Fruit fly (Drosophila melanogaster) whole organism, prepupa: ENCODE data around the gene CG13659.
A peak's percentile ranks its signal among the peaks of the same experiment; 100 is the strongest.

Source experiments
- Blimp-1 ChIP-seq: fragments of 200-800 bp; sonication (Bioruptor generic); optimal IDR thresholded peaks from 3 replicates; lab custom pipeline; 2017; ENCODE audit warnings: missing biosample characterization, missing genetic modification characterization, mild to moderate bottlenecking, moderate library complexity, missing genetic modification reagents
- CG16779 ChIP-seq: fragments of 200-800 bp; sonication (Bioruptor generic); optimal IDR thresholded peaks from 3 replicates; lab custom pipeline; 2017; ENCODE audit warnings: missing biosample characterization, mild to moderate bottlenecking, missing genetic modification characterization
- CG6792 ChIP-seq: fragments of 200-800 bp; sonication (Bioruptor generic); optimal IDR thresholded peaks from 3 replicates; lab custom pipeline; 2016; ENCODE audit warnings: missing biosample characterization, missing genetic modification characterization
- CG6808 ChIP-seq: fragments of 200-800 bp; sonication (Bioruptor generic); optimal IDR thresholded peaks from 3 replicates; lab custom pipeline; 2017; ENCODE audit warnings: missing biosample characterization, missing genetic modification characterization, mild to moderate bottlenecking, moderate library complexity, missing genetic modification reagents
- CG6854 ChIP-seq: fragments of 200-800 bp; sonication (Bioruptor generic); optimal IDR thresholded peaks from 2 replicates; lab custom pipeline; 2017; ENCODE audit warnings: missing biosample characterization, mild to moderate bottlenecking, missing genetic modification characterization
- Ets96B ChIP-seq: fragments of 200-800 bp; optimal IDR thresholded peaks from 2 replicates; lab custom pipeline; 2019; ENCODE audit warnings: missing biosample characterization, mild to moderate bottlenecking, missing genetic modification characterization, moderate library complexity
- Hr4 ChIP-seq: fragments of 200-800 bp; sonication (Bioruptor generic); optimal IDR thresholded peaks from 3 replicates; lab custom pipeline; 2016; ENCODE audit warnings: missing biosample characterization, missing genetic modification characterization
- Lpt ChIP-seq: fragments of 200-800 bp; sonication (Bioruptor generic); optimal IDR thresholded peaks from 3 replicates; lab custom pipeline; 2016; ENCODE audit warnings: missing biosample characterization, missing genetic modification characterization
- Sox102F ChIP-seq: fragments of 200-800 bp; sonication (Bioruptor generic); optimal IDR thresholded peaks from 2 replicates; lab custom pipeline; 2016; ENCODE audit warnings: missing biosample characterization, mild to moderate bottlenecking, missing genetic modification characterization
- Sox14 ChIP-seq: fragments of 200-800 bp; sonication (Bioruptor generic); optimal IDR thresholded peaks from 3 replicates; lab custom pipeline; 2016; ENCODE audit warnings: missing biosample characterization, missing genetic modification characterization
- dsx ChIP-seq: fragments of 200-800 bp; optimal IDR thresholded peaks from 3 replicates; lab custom pipeline; 2019; ENCODE audit warnings: missing biosample characterization, mild to moderate bottlenecking, missing genetic modification characterization, moderate library complexity; ENCODE audit not compliant: poor library complexity, severe bottlenecking
- net ChIP-seq: fragments of 200-800 bp; sonication (Bioruptor generic); optimal IDR thresholded peaks from 3 replicates; lab custom pipeline; 2016; ENCODE audit warnings: missing biosample characterization, missing genetic modification characterization
- ss ChIP-seq, 2 experiments: fragments of 200-800 bp; sonication (Bioruptor generic); optimal IDR thresholded peaks; 2 replicates in 1 of 2; 3 replicates in 1 of 2; lab custom pipeline; 2017 to 2018; ENCODE audit warnings: mild to moderate bottlenecking in 2 of 2, missing biosample characterization in 2 of 2, missing genetic modification characterization in 2 of 2, moderate library complexity in 1 of 2

- no peak for TF ChIP-seq Hr4 (GFP tag; lab: Kevin White, UChicago)
- TF ChIP-seq Blimp-1 (GFP tag; lab: Kevin White, UChicago): no peak
- TF ChIP-seq CG6854 (GFP tag; lab: Kevin White, UChicago): no peak
- TF ChIP-seq net (GFP tag; lab: Kevin White, UChicago): no peak
- TF ChIP-seq Sox102F (GFP tag; lab: Kevin White, UChicago): peak; percentile 4
- TF ChIP-seq CG6792 (GFP tag; lab: Kevin White, UChicago): no peak
- no peak for TF ChIP-seq ss (GFP tag; optimal IDR thresholded peaks at IDR 0.05; lab: Kevin White, UChicago)
- TF ChIP-seq Sox14: no peak
- no peak for TF ChIP-seq Ets96B (tag; lab: Kevin White, UChicago)
- no peak for TF ChIP-seq Lpt (GFP tag; lab: Kevin White, UChicago)
- no peak for TF ChIP-seq CG6808 (GFP tag; lab: Kevin White, UChicago)
- no peak for TF ChIP-seq dsx (GFP tag; lab: Kevin White, UChicago)
- no peak for TF ChIP-seq CG16779 (tag; lab: Kevin White, UChicago)
These were observed 20.8 kb upstream of the CG13659 start, which contains the start of gene CG10514 for dm6 chr3R:25279796-25280350.
